Fruit fly (Drosophila melanogaster) whole organism, prepupa: ENCODE measurements around the gene CG13248.

Source experiments
- Blimp-1 ChIP-seq: fragments of 200-800 bp; sonication (Bioruptor generic); optimal IDR thresholded peaks from 3 replicates; lab custom pipeline; 2017; ENCODE audit warnings: missing biosample characterization, missing genetic modification characterization, mild to moderate bottlenecking, moderate library complexity, missing genetic modification reagents
- CG11762 ChIP-seq: fragments of 200-800 bp; sonication (Bioruptor generic); optimal IDR thresholded peaks from 3 replicates; lab custom pipeline; 2016; ENCODE audit warnings: missing biosample characterization, missing genetic modification characterization; ENCODE audit not compliant: insufficient read depth
- CG11902 ChIP-seq: fragments of 200-800 bp; sonication (Bioruptor generic); optimal IDR thresholded peaks from 3 replicates; lab custom pipeline; 2016; ENCODE audit warnings: missing biosample characterization, missing genetic modification characterization
- CG3032 ChIP-seq: fragments of 200-800 bp; optimal IDR thresholded peaks from 2 replicates; lab custom pipeline; 2019; ENCODE audit warnings: missing biosample characterization, mild to moderate bottlenecking, missing genetic modification characterization, moderate library complexity
- CG31627 ChIP-seq: fragments of 200-800 bp; sonication (Bioruptor generic); optimal IDR thresholded peaks from 3 replicates; lab custom pipeline; 2016; ENCODE audit warnings: missing biosample characterization, missing genetic modification characterization
- CG32006 ChIP-seq: fragments of 200-800 bp; sonication (Bioruptor generic); optimal IDR thresholded peaks from 3 replicates; lab custom pipeline; 2017; ENCODE audit warnings: missing biosample characterization, mild to moderate bottlenecking, missing genetic modification characterization
- CG34406 ChIP-seq: fragments of 200-800 bp; sonication (Bioruptor generic); optimal IDR thresholded peaks from 3 replicates; lab custom pipeline; 2016; ENCODE audit warnings: missing biosample characterization, missing genetic modification characterization
- CG3919 ChIP-seq: fragments of 200-800 bp; sonication (Bioruptor generic); optimal IDR thresholded peaks from 3 replicates; lab custom pipeline; 2016; ENCODE audit warnings: missing biosample characterization, missing genetic modification characterization
- CG6163 ChIP-seq: fragments of 200-800 bp; sonication (Bioruptor generic); IDR thresholded peaks from 3 replicates; pipeline ENCODE4 v1.3.6; 2022; ENCODE audit warnings: missing biosample characterization, missing genetic modification characterization
- CG6792 ChIP-seq: fragments of 200-800 bp; sonication (Bioruptor generic); optimal IDR thresholded peaks from 3 replicates; lab custom pipeline; 2016; ENCODE audit warnings: missing biosample characterization, missing genetic modification characterization
- CG6808 ChIP-seq: fragments of 200-800 bp; sonication (Bioruptor generic); optimal IDR thresholded peaks from 3 replicates; lab custom pipeline; 2017; ENCODE audit warnings: missing biosample characterization, missing genetic modification characterization, mild to moderate bottlenecking, moderate library complexity, missing genetic modification reagents
- CG6854 ChIP-seq: fragments of 200-800 bp; sonication (Bioruptor generic); optimal IDR thresholded peaks from 2 replicates; lab custom pipeline; 2017; ENCODE audit warnings: missing biosample characterization, mild to moderate bottlenecking, missing genetic modification characterization
- CG7368 ChIP-seq: fragments of 200-800 bp; sonication (Bioruptor generic); optimal IDR thresholded peaks from 3 replicates; lab custom pipeline; 2016; ENCODE audit warnings: missing biosample characterization, missing genetic modification characterization
- CG8119 ChIP-seq: fragments of 200-800 bp; sonication (Bioruptor generic); IDR thresholded peaks from 3 replicates; pipeline ENCODE4 v1.3.6; 2022; ENCODE audit warnings: missing biosample characterization, missing genetic modification characterization
- CG8319 ChIP-seq: fragments of 200-800 bp; sonication (Bioruptor generic); optimal IDR thresholded peaks from 3 replicates; lab custom pipeline; 2016; ENCODE audit warnings: missing biosample characterization, missing genetic modification characterization
- CG9139 ChIP-seq: fragments of 200-800 bp; sonication (Bioruptor generic); optimal IDR thresholded peaks from 3 replicates; lab custom pipeline; 2017; ENCODE audit warnings: missing biosample characterization, mild to moderate bottlenecking, missing genetic modification characterization
- Eip75B ChIP-seq: fragments of 200-800 bp; sonication (Bioruptor generic); optimal IDR thresholded peaks from 3 replicates; lab custom pipeline; 2016; ENCODE audit warnings: missing biosample characterization, missing genetic modification characterization
- Ets21C ChIP-seq: fragments of 200-800 bp; sonication (Bioruptor generic); optimal IDR thresholded peaks from 3 replicates; lab custom pipeline; 2016; ENCODE audit warnings: missing biosample characterization, missing genetic modification characterization
- Gug ChIP-seq: fragments of 200-800 bp; sonication (Bioruptor generic); IDR thresholded peaks from 2 replicates; pipeline ENCODE4 v1.3.6; 2022; ENCODE audit warnings: missing biosample characterization, missing genetic modification characterization
- Hr39 ChIP-seq: fragments of 200-800 bp; sonication (Bioruptor generic); optimal IDR thresholded peaks from 2 replicates; lab custom pipeline; 2016; ENCODE audit warnings: missing biosample characterization, missing genetic modification characterization
- Lpt ChIP-seq: fragments of 200-800 bp; sonication (Bioruptor generic); optimal IDR thresholded peaks from 3 replicates; lab custom pipeline; 2016; ENCODE audit warnings: missing biosample characterization, missing genetic modification characterization
- Smox ChIP-seq: fragments of 200-800 bp; sonication (Bioruptor generic); optimal IDR thresholded peaks from 3 replicates; lab custom pipeline; 2016; ENCODE audit warnings: missing biosample characterization, missing genetic modification characterization
- achi ChIP-seq: fragments of 200-800 bp; sonication (Bioruptor generic); optimal IDR thresholded peaks from 3 replicates; lab custom pipeline; 2016; ENCODE audit warnings: missing biosample characterization, missing genetic modification characterization
- acj6 ChIP-seq: fragments of 200-800 bp; sonication (Bioruptor generic); optimal IDR thresholded peaks from 3 replicates; lab custom pipeline; 2016; ENCODE audit warnings: missing biosample characterization, missing genetic modification characterization
- cyc ChIP-seq: fragments of 200-800 bp; sonication (Bioruptor generic); optimal IDR thresholded peaks from 3 replicates; lab custom pipeline; 2016; ENCODE audit warnings: missing biosample characterization, missing genetic modification characterization
- dac ChIP-seq: fragments of 200-800 bp; sonication (Bioruptor generic); optimal IDR thresholded peaks from 2 replicates; lab custom pipeline; 2017; ENCODE audit warnings: missing biosample characterization, mild to moderate bottlenecking, missing genetic modification characterization
- dsx ChIP-seq: fragments of 200-800 bp; optimal IDR thresholded peaks from 3 replicates; lab custom pipeline; 2019; ENCODE audit warnings: missing biosample characterization, mild to moderate bottlenecking, missing genetic modification characterization, moderate library complexity; ENCODE audit not compliant: poor library complexity, severe bottlenecking
- eg ChIP-seq: fragments of 200-800 bp; sonication (Bioruptor generic); IDR thresholded peaks from 3 replicates; pipeline ENCODE4 v1.3.6; 2022; ENCODE audit warnings: missing biosample characterization, missing genetic modification characterization
- fkh ChIP-seq: fragments of 200-800 bp; sonication (Bioruptor generic); optimal IDR thresholded peaks from 3 replicates; lab custom pipeline; 2017; ENCODE audit warnings: missing biosample characterization, mild to moderate bottlenecking, missing genetic modification characterization, moderate library complexity
- lz ChIP-seq: fragments of 200-800 bp; sonication (Bioruptor generic); optimal IDR thresholded peaks from 3 replicates; lab custom pipeline; 2016; ENCODE audit warnings: missing biosample characterization, missing genetic modification characterization
- net ChIP-seq: fragments of 200-800 bp; sonication (Bioruptor generic); optimal IDR thresholded peaks from 3 replicates; lab custom pipeline; 2016; ENCODE audit warnings: missing biosample characterization, missing genetic modification characterization
- ss ChIP-seq, 2 experiments: fragments of 200-800 bp; sonication (Bioruptor generic); optimal IDR thresholded peaks; 2 replicates in 1 of 2; 3 replicates in 1 of 2; lab custom pipeline; 2017 to 2018; ENCODE audit warnings: mild to moderate bottlenecking in 2 of 2, missing biosample characterization in 2 of 2, missing genetic modification characterization in 2 of 2, moderate library complexity in 1 of 2
- svp ChIP-seq: fragments of 200-800 bp; sonication (Bioruptor generic); peaks from one replicate; lab custom pipeline; 2016; ENCODE audit warnings: missing biosample characterization, missing genetic modification characterization
- topi ChIP-seq: fragments of 200-800 bp; sonication (Bioruptor generic); optimal IDR thresholded peaks from 3 replicates; lab custom pipeline; 2016; ENCODE audit warnings: missing biosample characterization, missing genetic modification characterization

CG13248 gene

DNA sequence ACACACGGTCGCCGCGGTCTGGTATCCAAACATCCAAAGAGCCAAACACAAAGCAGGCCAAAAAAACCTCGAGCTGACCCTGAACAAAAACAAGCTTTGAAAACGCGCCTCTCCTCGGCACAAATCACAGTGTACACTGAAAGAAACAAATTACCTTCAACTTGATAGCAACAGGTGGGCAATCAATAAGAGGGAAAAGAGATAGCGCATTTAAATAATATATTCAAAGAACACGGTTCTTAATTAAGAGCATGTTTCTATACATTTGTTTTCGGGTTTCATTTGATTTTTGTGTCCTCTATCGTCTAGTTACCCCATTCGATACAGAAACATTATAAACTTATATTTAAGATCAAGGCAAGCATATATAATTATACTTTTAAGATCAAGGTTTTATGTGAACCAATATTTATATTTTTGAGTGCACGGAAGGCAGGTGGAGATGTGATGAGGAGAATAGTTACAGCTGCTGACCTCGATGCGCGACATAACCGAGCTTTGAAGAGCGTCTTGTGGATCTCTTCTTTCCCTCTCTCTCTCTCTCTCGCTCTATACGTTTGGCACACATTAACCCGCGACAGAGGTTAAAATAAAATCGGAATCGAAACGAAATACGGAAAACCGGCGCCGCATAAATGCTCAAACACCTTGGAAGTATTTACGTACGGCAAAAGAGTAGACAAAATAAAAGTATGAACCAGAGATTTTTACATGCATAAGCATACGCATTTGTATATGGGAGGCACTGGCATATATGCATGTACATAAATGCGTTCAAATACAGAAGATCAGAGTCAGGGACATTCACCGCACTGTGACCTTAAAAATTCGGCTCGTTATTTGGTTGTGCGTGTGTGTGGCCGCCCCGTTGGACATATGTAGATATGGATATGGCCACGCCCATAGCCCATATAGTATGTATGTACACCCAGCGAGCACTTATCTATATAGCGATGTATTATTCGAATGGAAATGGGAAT is 11.8 kb downstream of the CG13248 start (continued):
- TF ChIP-seq Gug (GFP tag; lab: Robert Waterston, UW) (peak; percentile 52; the same call in 1 of the 2 replicates), achi (GFP tag; lab: Kevin White, UChicago) (peak; percentile 80), Lpt (GFP tag; lab: Kevin White, UChicago) (peak; percentile 84), Smox (GFP tag; lab: Kevin White, UChicago) (peak; percentile 75), CG6808 (peak; percentile 65), acj6 (GFP tag; lab: Kevin White, UChicago) (peak; percentile 81), svp (GFP tag; lab: Kevin White, UChicago) (peak; percentile 89), CG11762 (GFP tag; lab: Kevin White, UChicago) (peak; percentile 77), net (GFP tag; lab: Kevin White, UChicago) (peak; percentile 81), CG6854 (peak; percentile 2), CG8119 (GFP tag; lab: Robert Waterston, UW) (peak; percentile 76), eg (GFP tag; lab: Robert Waterston, UW) (peak; percentile 77), Ets21C (GFP tag; lab: Kevin White, UChicago) (peak; percentile 50), Eip75B (GFP tag; lab: Kevin White, UChicago) (peak; percentile 88), Blimp-1 (GFP tag; lab: Kevin White, UChicago) (no peak), fkh (GFP tag; lab: Kevin White, UChicago) (peak; percentile 62), Hr39 (peak; percentile 65), ss (GFP tag; optimal IDR thresholded peaks at IDR 0.05; lab: Kevin White, UChicago) (peak in 1 of 2 experiments; percentile 54), topi (peak; percentile 73), CG6163 (peak; percentile 64), CG3032 (tag; lab: Kevin White, UChicago) (peak; percentile 72), CG32006 (GFP tag; lab: Kevin White, UChicago) (peak; percentile 95), dsx (GFP tag; lab: Kevin White, UChicago) (peak; percentile 67), CG31627 (GFP tag; lab: Kevin White, UChicago) (peak; percentile 61), CG11902 (GFP tag; lab: Kevin White, UChicago) (peak; percentile 62), cyc (peak; percentile 59), lz (GFP tag; lab: Kevin White, UChicago) (peak; percentile 78), CG8319 (GFP tag; lab: Kevin White, UChicago) (peak; percentile 69), CG7368 (peak; percentile 74), CG6792 (GFP tag; lab: Kevin White, UChicago) (peak; percentile 78)
- TF ChIP-seq, all 60 proteins: peak for 58

dm6 chr3L:20397770-20398169 is 12.6 kb downstream of the CG13248 start:
- TF ChIP-seq dac (GFP tag; lab: Kevin White, UChicago), result no peak
- TF ChIP-seq CG34406, result no peak
- no peak for TF ChIP-seq Blimp-1 (GFP tag; lab: Kevin White, UChicago)
- TF ChIP-seq CG9139, result no peak
- TF ChIP-seq topi, result no peak

- peak; percentile 39 for TF ChIP-seq fkh (GFP tag; lab: Kevin White, UChicago)
- no peak for TF ChIP-seq CG3919 (GFP tag; lab: Kevin White, UChicago)
Observed at dm6 chr3L:20396047-20396446, 14.3 kb downstream of the CG13248 start.
